Fruit fly (Drosophila melanogaster) whole organism, embryonic: ENCODE measurements around the gene hiro.
A peak's percentile ranks its signal among the peaks of the same experiment; 100 is the strongest.

ENCODE experiments used
- Atf3 ChIP-seq: fragments of 200-800 bp; sonication (Bioruptor generic); optimal IDR thresholded peaks from 3 replicates; lab custom pipeline; 2016; ENCODE audit warnings: missing biosample characterization, missing genetic modification characterization
- Bteb2 ChIP-seq: fragments of 200-800 bp; sonication (Bioruptor generic); optimal IDR thresholded peaks from 2 replicates; lab custom pipeline; 2016; ENCODE audit warnings: missing biosample characterization, missing genetic modification characterization
- CG11456 ChIP-seq: fragments of 200-800 bp; sonication (Bioruptor generic); IDR thresholded peaks from 3 replicates; pipeline ENCODE4 v1.3.6; 2022; ENCODE audit warnings: missing biosample characterization, missing genetic modification characterization
- CG12942 ChIP-seq: fragments of 200-800 bp; sonication (Bioruptor generic); optimal IDR thresholded peaks from 3 replicates; lab custom pipeline; 2016; ENCODE audit warnings: missing biosample characterization, missing genetic modification characterization
- CG14710 ChIP-seq: fragments of 200-800 bp; sonication (Bioruptor generic); optimal IDR thresholded peaks from 3 replicates; lab custom pipeline; 2019; ENCODE audit warnings: missing biosample characterization, mild to moderate bottlenecking, missing genetic modification characterization, moderate library complexity
- CG16863 ChIP-seq: fragments of 200-800 bp; sonication (Bioruptor generic); optimal IDR thresholded peaks from 3 replicates; lab custom pipeline; 2016; ENCODE audit warnings: missing biosample characterization, missing genetic modification characterization
- CG18262 ChIP-seq: fragments of 200-800 bp; optimal IDR thresholded peaks from 3 replicates; lab custom pipeline; 2019; ENCODE audit warnings: missing biosample characterization, mild to moderate bottlenecking, missing genetic modification characterization, moderate library complexity
- CG1832 ChIP-seq: fragments of 200-800 bp; sonication (Bioruptor generic); optimal IDR thresholded peaks from 2 replicates; lab custom pipeline; 2017; ENCODE audit warnings: missing biosample characterization, mild to moderate bottlenecking, missing genetic modification characterization, inconsistent platforms
- CG2678 ChIP-seq: fragments of 200-800 bp; sonication (Bioruptor generic); optimal IDR thresholded peaks from 3 replicates; lab custom pipeline; 2019; ENCODE audit warnings: missing biosample characterization, mild to moderate bottlenecking, missing genetic modification characterization, moderate library complexity
- CG30020 ChIP-seq: fragments of 200-800 bp; optimal IDR thresholded peaks from 2 replicates; lab custom pipeline; 2019; ENCODE audit warnings: missing biosample characterization, mild to moderate bottlenecking, missing genetic modification characterization, moderate library complexity
- CG3281 ChIP-seq: fragments of 200-800 bp; sonication (Bioruptor generic); optimal IDR thresholded peaks from 3 replicates; lab custom pipeline; 2017; ENCODE audit warnings: missing biosample characterization, mild to moderate bottlenecking, missing genetic modification characterization
- CG33213 ChIP-seq: fragments of 200-800 bp; sonication (Bioruptor generic); optimal IDR thresholded peaks from 3 replicates; lab custom pipeline; 2016; ENCODE audit warnings: missing biosample characterization, missing genetic modification characterization
- CG3995 ChIP-seq: fragments of 200-800 bp; sonication (Bioruptor generic); optimal IDR thresholded peaks from 3 replicates; lab custom pipeline; 2016; ENCODE audit warnings: missing biosample characterization, missing genetic modification characterization
- CG4328 ChIP-seq: fragments of 200-800 bp; sonication (Bioruptor generic); optimal IDR thresholded peaks from 3 replicates; lab custom pipeline; 2017; ENCODE audit warnings: missing biosample characterization, missing genetic modification reagents, missing genetic modification characterization
- CG6254 ChIP-seq: fragments of 200-800 bp; sonication (Bioruptor generic); optimal IDR thresholded peaks from 3 replicates; lab custom pipeline; 2017; ENCODE audit warnings: mild to moderate bottlenecking, missing biosample characterization, missing genetic modification reagents, missing genetic modification characterization
- CG8388 ChIP-seq: fragments of 200-800 bp; sonication (Bioruptor generic); optimal IDR thresholded peaks from 2 replicates; lab custom pipeline; 2019; ENCODE audit warnings: missing biosample characterization, mild to moderate bottlenecking, missing genetic modification characterization, moderate library complexity
- CG9609 ChIP-seq: fragments of 200-800 bp; sonication (Bioruptor generic); optimal IDR thresholded peaks from 3 replicates; lab custom pipeline; 2016; ENCODE audit warnings: missing biosample characterization, missing genetic modification characterization
- D ChIP-seq, 2 experiments: fragments of 200-800 bp in 1 of 2; fragments of >200 bp in 1 of 2; sonication (Bioruptor generic) in 1 of 2; optimal IDR thresholded peaks; 2 replicates in 1 of 2; 3 replicates in 1 of 2; lab custom pipeline; 2017; ENCODE audit warnings: mild to moderate bottlenecking in 1 of 2, missing biosample characterization in 1 of 2, missing genetic modification characterization in 1 of 2, missing genetic modification reagents in 1 of 2
- Dad ChIP-seq: fragments of 200-800 bp; sonication (Bioruptor generic); optimal IDR thresholded peaks from 3 replicates; lab custom pipeline; 2016; ENCODE audit warnings: missing biosample characterization, missing genetic modification characterization
- ERR ChIP-seq: fragments of 200-800 bp; sonication (Bioruptor generic); optimal IDR thresholded peaks from 2 replicates; lab custom pipeline; 2016; ENCODE audit warnings: missing biosample characterization, missing genetic modification characterization
- HLH4C ChIP-seq: fragments of 200-800 bp; sonication (Bioruptor generic); IDR thresholded peaks from 3 replicates; pipeline ENCODE4 v1.3.6; 2022; ENCODE audit warnings: missing biosample characterization, missing genetic modification characterization; ENCODE audit not compliant: partially characterized antibody
- Hr51 ChIP-seq, 2 experiments: fragments of 200-800 bp; sonication (Bioruptor generic); optimal IDR thresholded peaks; 2 replicates in 1 of 2; 3 replicates in 1 of 2; lab custom pipeline; 2016 to 2018; ENCODE audit warnings: missing biosample characterization in 2 of 2, missing genetic modification characterization in 2 of 2, mild to moderate bottlenecking in 1 of 2, moderate library complexity in 1 of 2
- Hsf ChIP-seq: fragments of 200-800 bp; sonication (Bioruptor generic); optimal IDR thresholded peaks from 3 replicates; lab custom pipeline; 2016; ENCODE audit warnings: missing biosample characterization, missing genetic modification characterization
- Lhr ChIP-seq: fragments of 200-800 bp; sonication (Bioruptor generic); optimal IDR thresholded peaks from 3 replicates; lab custom pipeline; 2017; ENCODE audit warnings: mild to moderate bottlenecking, missing biosample characterization, missing genetic modification reagents, missing genetic modification characterization
- MBD-R2 ChIP-seq: fragments of 200-800 bp; sonication (Bioruptor generic); IDR thresholded peaks from 2 replicates; pipeline ENCODE4 v1.3.6; 2022; ENCODE audit warnings: missing biosample characterization, missing genetic modification characterization
- Myb ChIP-seq: fragments of 200-800 bp; sonication (Bioruptor generic); optimal IDR thresholded peaks from 2 replicates; lab custom pipeline; 2016; ENCODE audit warnings: missing biosample characterization, missing genetic modification characterization
- Oli ChIP-seq: fragments of 200-800 bp; sonication (Bioruptor generic); optimal IDR thresholded peaks from 2 replicates; lab custom pipeline; 2018; ENCODE audit warnings: missing biosample characterization, mild to moderate bottlenecking, missing genetic modification characterization, moderate library complexity
- Poxn ChIP-seq: fragments of 200-800 bp; sonication (Bioruptor generic); IDR thresholded peaks from 2 replicates; pipeline ENCODE4 v1.3.6; 2022; ENCODE audit warnings: missing biosample characterization, missing genetic modification characterization
- Sox100B ChIP-seq: fragments of 200-800 bp; sonication (Bioruptor generic); optimal IDR thresholded peaks from 3 replicates; lab custom pipeline; 2018; ENCODE audit warnings: missing biosample characterization, mild to moderate bottlenecking, missing genetic modification characterization
- Xbp1 ChIP-seq: fragments of 200-800 bp; sonication (Bioruptor generic); optimal IDR thresholded peaks from 3 replicates; lab custom pipeline; 2016; ENCODE audit warnings: missing biosample characterization, mild to moderate bottlenecking, missing genetic modification characterization
- bcd ChIP-seq: fragments of 200-800 bp; sonication (Bioruptor generic); optimal IDR thresholded peaks from 2 replicates; lab custom pipeline; 2017; ENCODE audit warnings: missing biosample characterization, mild to moderate bottlenecking, missing genetic modification characterization
- chinmo ChIP-seq: fragments of 200-800 bp; sonication (Bioruptor generic); IDR thresholded peaks from 4 replicates; pipeline ENCODE4 v1.3.6; 2022; ENCODE audit warnings: missing biosample characterization, missing genetic modification characterization; ENCODE audit not compliant: partially characterized antibody
- corto ChIP-seq: fragments of 200-800 bp; sonication (Bioruptor generic); optimal IDR thresholded peaks from 2 replicates; lab custom pipeline; 2016; ENCODE audit warnings: missing biosample characterization, mild to moderate bottlenecking, missing genetic modification characterization, moderate library complexity
- crc ChIP-seq: fragments of 200-800 bp; sonication (Bioruptor generic); optimal IDR thresholded peaks from 2 replicates; lab custom pipeline; 2016; ENCODE audit warnings: missing biosample characterization, missing genetic modification characterization
- eve ChIP-seq, 2 experiments: fragments of >200 bp; optimal IDR thresholded peaks; 2 replicates each; lab custom pipeline; 2017; ENCODE audit warnings: missing biosample characterization in 2 of 2, missing genetic modification characterization in 2 of 2
- exex ChIP-seq: fragments of 200-800 bp; sonication (Bioruptor generic); optimal IDR thresholded peaks from 4 replicates; lab custom pipeline; 2018; ENCODE audit warnings: missing biosample characterization, mild to moderate bottlenecking, missing genetic modification characterization, moderate library complexity
- gsb ChIP-seq: fragments of 200-800 bp; sonication (Bioruptor generic); IDR thresholded peaks from 2 replicates; pipeline ENCODE4 v1.3.6; 2022; ENCODE audit warnings: missing biosample characterization, missing genetic modification characterization
- ham ChIP-seq: fragments of 200-800 bp; sonication (Bioruptor generic); IDR thresholded peaks from 2 replicates; pipeline ENCODE4 v1.3.6; 2022; ENCODE audit warnings: missing biosample characterization, missing genetic modification characterization
- org-1 ChIP-seq: fragments of 200-800 bp; sonication (Bioruptor generic); optimal IDR thresholded peaks from 2 replicates; lab custom pipeline; 2017; ENCODE audit warnings: missing biosample characterization, missing genetic modification characterization
- pho ChIP-seq: fragments of 200-800 bp; sonication (Bioruptor generic); optimal IDR thresholded peaks from 2 replicates; lab custom pipeline; 2016; ENCODE audit warnings: missing biosample characterization, missing genetic modification characterization
- pita ChIP-seq: fragments of 200-800 bp; sonication (Bioruptor generic); optimal IDR thresholded peaks from 2 replicates; lab custom pipeline; 2017; ENCODE audit warnings: missing biosample characterization, mild to moderate bottlenecking, missing genetic modification characterization
- schlank ChIP-seq: fragments of 200-800 bp; sonication (Bioruptor generic); optimal IDR thresholded peaks from 2 replicates; lab custom pipeline; 2018; ENCODE audit warnings: missing biosample characterization, mild to moderate bottlenecking, missing genetic modification characterization
- scrt ChIP-seq: fragments of 200-800 bp; sonication (Bioruptor generic); optimal IDR thresholded peaks from 2 replicates; lab custom pipeline; 2018; ENCODE audit warnings: missing biosample characterization, mild to moderate bottlenecking, missing genetic modification characterization, moderate library complexity
- sens-2 ChIP-seq: fragments of 200-800 bp; sonication (Bioruptor generic); IDR thresholded peaks from 2 replicates; pipeline ENCODE4 v1.3.6; 2022; ENCODE audit warnings: missing biosample characterization, missing genetic modification characterization
- stwl ChIP-seq: fragments of 200-800 bp; sonication (Bioruptor generic); optimal IDR thresholded peaks from 3 replicates; lab custom pipeline; 2018; ENCODE audit warnings: missing biosample characterization, mild to moderate bottlenecking, missing genetic modification characterization, moderate library complexity
- unpg ChIP-seq: fragments of 200-800 bp; sonication (Bioruptor generic); optimal IDR thresholded peaks from 3 replicates; lab custom pipeline; 2018; ENCODE audit warnings: missing biosample characterization, mild to moderate bottlenecking, missing genetic modification characterization, moderate library complexity
- vvl ChIP-seq: fragments of 200-800 bp; sonication (Bioruptor generic); IDR thresholded peaks from 2 replicates; pipeline ENCODE4 v1.3.6; 2022; ENCODE audit warnings: missing biosample characterization, missing genetic modification characterization
- wor ChIP-seq: fragments of 200-800 bp; sonication (Bioruptor generic); IDR thresholded peaks from 2 replicates; pipeline ENCODE4 v1.3.6; 2022; ENCODE audit warnings: missing biosample characterization, missing genetic modification characterization
- zen ChIP-seq: fragments of 200-800 bp; sonication (Bioruptor generic); optimal IDR thresholded peaks from 3 replicates; lab custom pipeline; 2018; ENCODE audit warnings: missing biosample characterization, mild to moderate bottlenecking, missing genetic modification characterization, moderate library complexity

hiro gene

DNA sequence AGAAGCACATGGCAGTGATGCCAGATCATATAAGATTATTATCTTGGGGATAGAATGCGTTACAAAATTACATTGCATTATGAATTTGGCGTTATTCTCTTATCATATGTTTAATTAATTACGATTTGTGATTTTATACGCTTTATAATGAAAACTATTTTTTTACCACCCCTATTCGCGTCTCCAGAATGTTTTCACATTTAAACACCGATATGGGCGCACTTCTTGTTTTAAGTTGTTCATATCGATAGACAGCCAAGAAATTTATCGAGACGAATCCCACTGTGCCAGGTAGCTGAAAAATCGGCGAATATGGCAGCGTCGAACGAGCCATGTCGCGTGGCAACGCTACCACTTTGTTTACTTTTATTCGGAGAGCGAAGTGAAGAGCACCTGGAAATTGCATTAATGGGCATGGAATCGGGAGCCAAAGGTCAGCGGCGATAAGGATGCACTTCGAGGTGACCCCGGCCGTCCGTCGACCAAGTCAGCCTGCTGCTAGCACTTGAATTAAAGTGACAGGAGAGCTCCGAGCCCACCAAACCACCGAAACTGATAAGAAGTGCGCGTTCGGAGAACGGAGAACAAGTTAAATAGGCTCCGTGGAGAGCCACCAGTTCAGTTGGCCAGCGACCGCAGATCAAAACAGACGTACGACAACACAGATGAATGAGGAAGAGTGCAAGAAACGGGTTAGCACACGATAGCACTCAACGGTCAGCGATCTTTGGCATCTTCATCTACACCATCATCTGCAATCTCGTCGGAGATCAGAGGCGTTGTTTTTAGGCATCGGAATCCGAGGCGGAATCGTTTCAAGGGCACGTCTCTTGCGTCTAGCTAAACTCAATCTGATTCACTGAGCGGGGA, 39.4 kb downstream of the hiro start, which contains the start of gene Gale (continued):
- no peak for TF ChIP-seq Sox100B (GFP tag; lab: Kevin White, UChicago)
- TF ChIP-seq stwl, result no peak
- no peak for TF ChIP-seq CG12942 (GFP tag; lab: Kevin White, UChicago)
- TF ChIP-seq Lhr (GFP tag; lab: Kevin White, UChicago), result peak; percentile 50
- no peak for TF ChIP-seq pita
- TF ChIP-seq Xbp1 (GFP tag; lab: Kevin White, UChicago), result no peak
- no peak for TF ChIP-seq Hr51 (GFP tag; optimal IDR thresholded peaks at IDR 0.05; lab: Kevin White, UChicago)
- no peak for TF ChIP-seq ERR (GFP tag; lab: Kevin White, UChicago)
- TF ChIP-seq wor (GFP tag; lab: Robert Waterston, UW), result no peak
- TF ChIP-seq pho (GFP tag; lab: Kevin White, UChicago), result no peak
- no peak for TF ChIP-seq org-1 (GFP tag; lab: Kevin White, UChicago)
- no peak for TF ChIP-seq CG3281 (GFP tag; lab: Kevin White, UChicago)
- no peak for TF ChIP-seq schlank (tag; lab: Kevin White, UChicago)
- peak; percentile 61 for TF ChIP-seq MBD-R2 (GFP tag; lab: Robert Waterston, UW)
- TF ChIP-seq Poxn (GFP tag; lab: Robert Waterston, UW), result no peak
- TF ChIP-seq chinmo (GFP tag; lab: Robert Waterston, UW), result peak; percentile 97
- TF ChIP-seq CG6254 (GFP tag; lab: Kevin White, UChicago), result no peak
- TF ChIP-seq Hsf (GFP tag; lab: Kevin White, UChicago), result no peak
- no peak for TF ChIP-seq zen (tag; lab: Kevin White, UChicago)
- TF ChIP-seq CG16863 (GFP tag; lab: Kevin White, UChicago), result no peak
- TF ChIP-seq eve (GFP tag; optimal IDR thresholded peaks at IDR 0.05; lab: Kevin White, UChicago), result no peak
- TF ChIP-seq CG1832 (GFP tag; lab: Kevin White, UChicago), result no peak
- no peak for TF ChIP-seq CG3995 (GFP tag; lab: Kevin White, UChicago)
- TF ChIP-seq HLH4C, result peak; percentile 79
- no peak for TF ChIP-seq CG33213 (GFP tag; lab: Kevin White, UChicago)
- TF ChIP-seq scrt (GFP tag; lab: Kevin White, UChicago), result no peak
- TF ChIP-seq corto (GFP tag; lab: Kevin White, UChicago), result no peak
- TF ChIP-seq CG9609 (GFP tag; lab: Kevin White, UChicago), result no peak
- no peak for TF ChIP-seq D (optimal IDR thresholded peaks at IDR 0.05; lab: Kevin White, UChicago)
- TF ChIP-seq D (GFP tag; optimal IDR thresholded peaks at IDR 0.05; lab: Kevin White, UChicago), result no peak
- TF ChIP-seq CG4328 (GFP tag; lab: Kevin White, UChicago), result no peak
- no peak for TF ChIP-seq unpg (GFP tag; lab: Kevin White, UChicago)
- TF ChIP-seq Myb, result peak; percentile 59
- no peak for TF ChIP-seq Bteb2 (GFP tag; lab: Kevin White, UChicago)
- TF ChIP-seq Atf3, result no peak
- no peak for TF ChIP-seq CG11456
- TF ChIP-seq CG30020 (tag; lab: Kevin White, UChicago), result no peak
- no peak for TF ChIP-seq sens-2 (GFP tag; lab: Robert Waterston, UW)
- no peak; the same call in 1 of the 2 replicates for TF ChIP-seq gsb (GFP tag; lab: Robert Waterston, UW)
- no peak for TF ChIP-seq CG8388 (GFP tag; lab: Kevin White, UChicago)
- TF ChIP-seq Oli (tag; lab: Kevin White, UChicago), result no peak
- TF ChIP-seq ham (GFP tag; lab: Robert Waterston, UW), result no peak
- no peak for TF ChIP-seq CG2678 (tag; lab: Kevin White, UChicago)
- peak; percentile 30 for TF ChIP-seq Dad (GFP tag; lab: Kevin White, UChicago)
- TF ChIP-seq CG14710, result peak; percentile 22
- no peak for TF ChIP-seq CG18262
- peak; percentile 32 for TF ChIP-seq exex (tag; lab: Kevin White, UChicago)
- no peak; the same call in 1 of the 2 replicates for TF ChIP-seq vvl (GFP tag; lab: Robert Waterston, UW)
- no peak for TF ChIP-seq crc (GFP tag; lab: Kevin White, UChicago)
- TF ChIP-seq bcd, result no peak
